Worm (Caenorhabditis elegans) whole organism, late embryonic: ENCODE measurements around the gene K02E11.10.
A peak's percentile ranks its signal among the peaks of the same experiment; 100 is the strongest.
"Not testable (repeated sequence)": the region's sequence is repeated elsewhere in the genome, so short reads cannot be mapped to it uniquely, and the experiment has no call there.

Experiments used
- C08G9.2 ChIP-seq: sonication (generic microtip); optimal IDR thresholded peaks from 2 replicates; lab custom pipeline; 2016; ENCODE audit warnings: mild to moderate bottlenecking, missing genetic modification characterization, moderate library complexity, missing compliant biosample characterization
- C38D4.7 ChIP-seq: fragments of 200-800 bp; sonication (Bioruptor generic); optimal IDR thresholded peaks from 2 replicates; lab custom pipeline; 2018; ENCODE audit warnings: mild to moderate bottlenecking, missing genetic modification characterization, moderate library complexity, missing compliant biosample characterization
- K09A11.1 ChIP-seq: sonication (generic microtip); optimal IDR thresholded peaks from 2 replicates; lab custom pipeline; 2017; ENCODE audit warnings: antibody characterized with exemption, mild to moderate bottlenecking, missing genetic modification characterization, missing compliant biosample characterization; ENCODE audit not compliant: insufficient read depth
- T23F11.4 ChIP-seq: fragments of 200-800 bp; sonication (Bioruptor generic); optimal IDR thresholded peaks from 2 replicates; lab custom pipeline; 2018; ENCODE audit warnings: mild to moderate bottlenecking, missing genetic modification characterization, missing compliant biosample characterization
- ahr-1 ChIP-seq: sonication (generic microtip); optimal IDR thresholded peaks from 2 replicates; lab custom pipeline; 2016; ENCODE audit warnings: missing genetic modification characterization, missing compliant biosample characterization
- ama-1 ChIP-seq: fragments of 150-350 bp; optimal IDR thresholded peaks from 2 replicates; lab custom pipeline; 2014
- ceh-14 ChIP-seq: sonication (generic microtip); optimal IDR thresholded peaks from 2 replicates; lab custom pipeline; 2016; ENCODE audit warnings: missing genotype, missing genetic modification characterization, missing compliant biosample characterization
- ceh-18 ChIP-seq: sonication (generic microtip); optimal IDR thresholded peaks from 2 replicates; lab custom pipeline; 2016; ENCODE audit warnings: missing genetic modification characterization, missing compliant biosample characterization
- ceh-22 ChIP-seq: sonication (generic microtip); optimal IDR thresholded peaks from 2 replicates; lab custom pipeline; 2017; ENCODE audit warnings: missing biosample characterization, missing genetic modification characterization
- ceh-24 ChIP-seq: sonication (generic microtip); optimal IDR thresholded peaks from 2 replicates; lab custom pipeline; 2016; ENCODE audit warnings: mild to moderate bottlenecking, missing genetic modification characterization, missing compliant biosample characterization
- ceh-30 ChIP-seq: fragments of 150-350 bp; optimal IDR thresholded peaks from 2 replicates; lab custom pipeline; 2014; ENCODE audit warnings: missing biosample characterization, missing genetic modification characterization
- ceh-31 ChIP-seq: sonication (generic microtip); optimal IDR thresholded peaks from 2 replicates; lab custom pipeline; 2016; ENCODE audit warnings: missing genetic modification characterization, missing compliant biosample characterization
- ceh-45 ChIP-seq: fragments of 200-800 bp; sonication (Bioruptor generic); IDR thresholded peaks from 2 replicates; pipeline ENCODE4 v1.3.6; 2022; ENCODE audit warnings: missing genetic modification reagents, missing genetic modification characterization, missing compliant biosample characterization
- ceh-48 ChIP-seq: sonication (generic microtip); optimal IDR thresholded peaks from 2 replicates; lab custom pipeline; 2016; ENCODE audit warnings: missing genetic modification characterization, inconsistent platforms, missing compliant biosample characterization
- ceh-6 ChIP-seq: fragments of 200-800 bp; sonication (Bioruptor generic); optimal IDR thresholded peaks from 2 replicates; lab custom pipeline; 2018; ENCODE audit warnings: mild to moderate bottlenecking, missing genetic modification characterization, missing compliant biosample characterization
- ceh-9 ChIP-seq: sonication (generic microtip); optimal IDR thresholded peaks from 2 replicates; lab custom pipeline; 2016; ENCODE audit warnings: mild to moderate bottlenecking, missing genetic modification characterization, inconsistent platforms, missing compliant biosample characterization
- dmd-4 ChIP-seq: sonication (generic microtip); optimal IDR thresholded peaks from 2 replicates; lab custom pipeline; 2016; ENCODE audit warnings: borderline replicate concordance, missing genetic modification characterization, missing compliant biosample characterization
- dve-1 ChIP-seq: sonication (generic microtip); optimal IDR thresholded peaks from 2 replicates; lab custom pipeline; 2017; ENCODE audit warnings: antibody characterized with exemption, mild to moderate bottlenecking, missing genetic modification characterization, missing compliant biosample characterization
- ets-4 ChIP-seq: sonication (generic microtip); optimal IDR thresholded peaks from 2 replicates; lab custom pipeline; 2016; ENCODE audit warnings: missing genetic modification characterization, missing compliant biosample characterization
- eyg-1 ChIP-seq: sonication (generic microtip); optimal IDR thresholded peaks from 2 replicates; lab custom pipeline; 2016; ENCODE audit warnings: missing genotype, missing genetic modification characterization, missing compliant biosample characterization
- fax-1 ChIP-seq: sonication (generic microtip); optimal IDR thresholded peaks from 2 replicates; lab custom pipeline; 2016; ENCODE audit warnings: missing genotype, missing genetic modification characterization, missing compliant biosample characterization
- gmeb-2 ChIP-seq: sonication (generic microtip); optimal IDR thresholded peaks from 2 replicates; lab custom pipeline; 2016; ENCODE audit warnings: missing genetic modification characterization, inconsistent platforms, missing compliant biosample characterization
- hlh-15 ChIP-seq: sonication (generic microtip); optimal IDR thresholded peaks from 2 replicates; lab custom pipeline; 2016; ENCODE audit warnings: missing genetic modification characterization, missing compliant biosample characterization
- hlh-30 ChIP-seq: sonication (generic microtip); optimal IDR thresholded peaks from 2 replicates; lab custom pipeline; 2017; ENCODE audit warnings: antibody characterized with exemption, missing genetic modification characterization, missing compliant biosample characterization; ENCODE audit not compliant: insufficient read depth
- hlh-6 ChIP-seq: sonication (generic microtip); optimal IDR thresholded peaks from 2 replicates; lab custom pipeline; 2016; ENCODE audit warnings: missing genotype, missing genetic modification characterization, missing compliant biosample characterization
- lim-6 ChIP-seq: sonication (generic microtip); optimal IDR thresholded peaks from 2 replicates; lab custom pipeline; 2016; ENCODE audit warnings: missing genetic modification characterization, missing compliant biosample characterization
- lin-11 ChIP-seq: fragments of 200-800 bp; sonication (Bioruptor generic); optimal IDR thresholded peaks from 2 replicates; lab custom pipeline; 2018; ENCODE audit warnings: mild to moderate bottlenecking, missing genetic modification characterization, missing compliant biosample characterization
- madf-2 ChIP-seq: sonication (generic microtip); optimal IDR thresholded peaks from 2 replicates; lab custom pipeline; 2017; ENCODE audit warnings: missing genetic modification characterization, missing compliant biosample characterization
- nfya-1 ChIP-seq: sonication (generic microtip); optimal IDR thresholded peaks from 2 replicates; lab custom pipeline; 2017; ENCODE audit warnings: missing genetic modification characterization, mild to moderate bottlenecking, missing compliant biosample characterization, antibody characterized with exemption, moderate library complexity
- nhr-11 ChIP-seq: fragments of 150-350 bp; optimal IDR thresholded peaks from 2 replicates; lab custom pipeline; 2014; ENCODE audit warnings: missing biosample characterization, missing genetic modification characterization
- nhr-232 ChIP-seq: sonication (generic microtip); optimal IDR thresholded peaks from 2 replicates; lab custom pipeline; 2016; ENCODE audit warnings: missing genetic modification characterization, missing compliant biosample characterization
- npax-4 ChIP-seq: sonication (generic microtip); optimal IDR thresholded peaks from 2 replicates; lab custom pipeline; 2016; ENCODE audit warnings: missing genetic modification characterization, missing compliant biosample characterization
- pag-3 ChIP-seq: sonication (generic microtip); optimal IDR thresholded peaks from 2 replicates; lab custom pipeline; 2016; ENCODE audit warnings: missing compliant biosample characterization, missing genetic modification characterization, borderline replicate concordance
- pha-2 ChIP-seq: sonication (generic microtip); optimal IDR thresholded peaks from 2 replicates; lab custom pipeline; 2017; ENCODE audit warnings: mild to moderate bottlenecking, missing genetic modification characterization, missing compliant biosample characterization
- pha-4 ChIP-seq: fragments of 150-350 bp; optimal IDR thresholded peaks from 2 replicates; lab custom pipeline; 2018; ENCODE audit warnings: missing biosample characterization, missing genetic modification reagents, missing genetic modification characterization
- rnt-1 ChIP-seq: sonication (generic microtip); optimal IDR thresholded peaks from 2 replicates; lab custom pipeline; 2016; ENCODE audit warnings: missing genetic modification characterization, missing compliant biosample characterization
- sdc-2 ChIP-seq: sonication (generic microtip); optimal IDR thresholded peaks from 2 replicates; lab custom pipeline; 2016; ENCODE audit warnings: missing genotype, missing genetic modification characterization, missing compliant biosample characterization
- sox-2 ChIP-seq: fragments of 200-800 bp; sonication (Bioruptor generic); IDR thresholded peaks from 2 replicates; pipeline ENCODE4 v1.3.6; 2022; ENCODE audit warnings: missing genetic modification reagents, missing genetic modification characterization, missing compliant biosample characterization
- sox-4 ChIP-seq: sonication (generic microtip); optimal IDR thresholded peaks from 2 replicates; lab custom pipeline; 2017; ENCODE audit warnings: mild to moderate bottlenecking, missing genetic modification characterization, inconsistent platforms, missing compliant biosample characterization
- tbx-2 ChIP-seq: sonication (generic microtip); optimal IDR thresholded peaks from 2 replicates; lab custom pipeline; 2016; ENCODE audit warnings: missing genetic modification characterization, missing compliant biosample characterization
- tbx-7 ChIP-seq: sonication (generic microtip); optimal IDR thresholded peaks from 2 replicates; lab custom pipeline; 2016; ENCODE audit warnings: missing genotype, missing genetic modification characterization, missing compliant biosample characterization
- ttx-3 ChIP-seq: sonication (generic microtip); optimal IDR thresholded peaks from 2 replicates; lab custom pipeline; 2016; ENCODE audit warnings: missing genetic modification reagents, missing genetic modification characterization, missing compliant biosample characterization
- unc-42 ChIP-seq: sonication (generic microtip); optimal IDR thresholded peaks from 2 replicates; lab custom pipeline; 2016; ENCODE audit warnings: missing genotype, missing genetic modification characterization, missing compliant biosample characterization
- unc-55 ChIP-seq: sonication (generic microtip); optimal IDR thresholded peaks from 2 replicates; lab custom pipeline; 2017; ENCODE audit warnings: missing biosample characterization, missing genetic modification reagents, missing genetic modification characterization

The K02E11.10 gene

DNA sequence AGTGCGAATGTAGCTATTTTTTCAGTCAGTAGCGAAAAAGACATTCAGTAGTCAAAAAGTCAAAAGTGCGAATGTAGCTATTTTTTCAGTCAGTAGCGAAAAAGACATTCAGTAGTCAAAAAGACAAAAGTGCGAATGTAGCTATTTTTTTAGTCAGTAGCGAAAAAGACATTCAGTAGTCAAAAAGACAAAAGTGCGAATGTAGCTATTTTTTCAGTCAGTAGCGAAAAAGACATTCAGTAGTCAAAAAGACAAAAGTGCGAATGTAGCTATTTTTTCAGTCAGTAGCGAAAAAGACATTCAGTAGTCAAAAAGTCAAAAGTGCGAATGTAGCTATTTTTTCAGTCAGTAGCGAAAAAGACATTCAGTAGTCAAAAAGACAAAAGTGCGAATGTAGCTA lies 35.7 kb downstream of the K02E11.10 start, which contains the start of gene T16A9.3:
Gene T16A9.3 (plus strand): TSS at position 301 of the 400 bp plus-strand sequence.
- TF ChIP-seq ceh-9 (tag; lab: Kevin White, UChicago); eyg-1 (tag; lab: Kevin White, UChicago); tbx-7: not testable (repeated sequence)
- TF ChIP-seq, all 69 proteins: peak for 0; not testable (repeated sequence) for 69

DNA sequence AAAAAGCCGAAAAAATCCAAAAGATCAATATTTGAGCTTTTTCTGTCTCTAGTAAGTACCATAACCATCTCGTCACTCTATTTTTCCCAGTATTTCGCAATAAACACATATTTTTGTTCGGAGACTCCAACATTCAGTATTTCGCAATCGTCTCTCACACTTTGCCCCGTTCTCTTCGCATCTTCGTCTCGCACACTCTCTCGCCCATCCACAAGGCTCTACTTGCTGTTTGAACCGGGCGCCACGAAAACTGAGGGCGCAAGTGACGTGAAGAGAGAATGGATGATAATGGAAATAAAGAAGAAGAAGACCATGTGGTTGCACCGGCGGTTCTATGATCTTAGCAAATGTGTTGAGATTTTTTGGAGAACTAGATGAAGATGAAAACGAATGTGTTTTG lies 40.9 kb downstream of the K02E11.10 start:
- peak; percentile 45 for TF ChIP-seq tbx-2 (tag; lab: Kevin White, UChicago)
- TF ChIP-seq ceh-24 (tag; lab: Kevin White, UChicago) = no peak
- TF ChIP-seq ceh-18 = peak; percentile 81
- no peak for TF ChIP-seq madf-2 (tag; lab: Kevin White, UChicago)
- peak; percentile 8 for TF ChIP-seq ets-4 (tag; lab: Kevin White, UChicago)
- TF ChIP-seq unc-55 (GFP tag; lab: Kevin White, UChicago) = peak; percentile 75
- TF ChIP-seq nfya-1 = peak; percentile 50
- peak; percentile 78 for TF ChIP-seq dve-1 (tag; lab: Kevin White, UChicago)
- TF ChIP-seq unc-42 = peak; percentile 28

DNA sequence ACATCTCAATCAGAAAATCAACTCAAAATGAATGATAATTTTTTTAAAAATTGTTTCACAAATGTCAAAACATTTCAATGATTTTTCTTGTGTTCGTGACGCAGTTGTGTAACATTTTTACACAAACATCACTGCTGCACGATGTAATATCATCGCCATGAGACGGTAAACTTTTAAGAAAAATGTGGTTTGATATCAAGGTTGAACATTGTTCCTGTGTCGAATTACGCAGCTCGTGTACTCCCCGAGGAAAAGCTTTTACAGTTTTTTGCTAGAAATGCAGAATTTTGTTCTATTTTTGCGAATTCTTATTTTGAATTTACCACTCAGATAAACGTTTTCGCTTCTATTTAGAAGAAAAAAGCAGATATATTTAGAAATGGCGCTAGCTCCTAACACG lies 43.3 kb downstream of the K02E11.10 start:
- TF ChIP-seq tbx-7 (no peak), ceh-45 (GFP tag; lab: Robert Waterston, UW) (no peak), fax-1 (tag; lab: Kevin White, UChicago) (no peak), hlh-30 (tag; lab: Kevin White, UChicago) (no peak), pha-2 (no peak)

DNA sequence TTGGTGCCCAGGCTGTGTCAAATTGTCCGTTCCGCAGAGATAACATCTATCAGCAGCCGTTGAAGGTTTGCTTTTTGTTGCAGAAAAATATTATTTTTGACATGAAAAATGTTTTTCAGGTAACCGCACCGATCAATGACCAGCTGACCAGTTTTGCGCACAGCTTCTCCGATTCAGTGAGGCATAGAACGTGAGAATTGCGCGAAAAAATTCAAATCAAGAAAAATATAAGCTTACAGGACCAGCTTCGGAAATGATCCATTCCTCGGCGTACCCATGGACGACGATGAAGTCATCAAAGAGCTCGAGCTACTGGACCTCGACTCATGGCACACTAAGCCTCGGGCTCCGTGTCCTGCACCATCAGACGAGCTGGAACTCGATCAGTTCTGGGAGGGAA lies 46.4 kb downstream of the K02E11.10 start:
- TF ChIP-seq pha-4 (no peak), C38D4.7 (no peak), lin-11 (no peak)
- TF ChIP-seq, all 69 proteins: peak for 0

DNA sequence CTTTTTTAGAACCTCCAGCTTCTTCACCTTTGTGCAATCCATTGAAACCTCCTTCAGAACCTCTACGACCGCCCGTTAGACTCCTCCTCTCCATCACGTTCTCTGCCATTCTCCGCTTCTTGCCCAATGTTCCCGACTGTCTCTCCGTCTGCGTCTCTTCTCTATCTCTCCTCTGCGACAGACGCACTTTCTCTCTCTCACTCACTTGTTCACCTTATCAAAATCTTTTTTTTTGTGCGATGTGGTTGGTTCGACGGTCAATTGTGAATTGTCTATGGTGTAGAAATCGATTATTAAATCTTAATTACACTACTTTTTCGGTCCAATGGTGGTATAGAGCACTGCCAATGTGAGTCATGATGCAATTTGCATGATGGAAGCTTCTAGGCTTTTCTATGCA lies 47.5 kb downstream of the K02E11.10 start, which contains the start of gene atfs-1:
Gene atfs-1 (plus strand): TSS at position 213 of the 400 bp plus-strand sequence.
- TF ChIP-seq tbx-2 (tag; lab: Kevin White, UChicago) (peak; percentile 44), rnt-1 (no peak), nhr-11 (no peak), T23F11.4 (no peak), sox-2 (GFP tag; lab: Robert Waterston, UW) (no peak), ceh-22 (tag; lab: Kevin White, UChicago) (no peak), pag-3 (tag; lab: Kevin White, UChicago) (no peak), ceh-9 (tag; lab: Kevin White, UChicago) (no peak), ttx-3 (no peak), hlh-15 (tag; lab: Kevin White, UChicago) (no peak), K09A11.1 (tag; lab: Kevin White, UChicago) (no peak), unc-55 (GFP tag; lab: Kevin White, UChicago) (peak; percentile 55), fax-1 (tag; lab: Kevin White, UChicago) (no peak), ceh-31 (peak; percentile 54), dmd-4 (tag; lab: Kevin White, UChicago) (no peak), sox-4 (tag; lab: Kevin White, UChicago) (no peak), unc-42 (peak; percentile 48), C38D4.7 (no peak), ceh-48 (tag; lab: Kevin White, UChicago) (no peak), nhr-232 (no peak), ahr-1 (tag; lab: Kevin White, UChicago) (no peak), ceh-14 (tag; lab: Kevin White, UChicago) (no peak), hlh-6 (no peak), ceh-45 (GFP tag; lab: Robert Waterston, UW) (no peak), nfya-1 (peak; percentile 25), ceh-6 (no peak), pha-2 (no peak), lim-6 (tag; lab: Kevin White, UChicago) (no peak), ceh-30 (tag; lab: Kevin White, UChicago) (no peak), dve-1 (tag; lab: Kevin White, UChicago) (peak; percentile 8), gmeb-2 (no peak), C08G9.2 (no peak), sdc-2 (tag; lab: Kevin White, UChicago) (no peak), npax-4 (no peak), hlh-30 (tag; lab: Kevin White, UChicago) (no peak), ama-1 (lab: Kevin White, UChicago) (no peak)
